Fruit fly (Drosophila melanogaster) whole organism, prepupa: ENCODE data around the gene CG33509.

Source experiments
- Blimp-1 ChIP-seq: fragments of 200-800 bp; sonication (Bioruptor generic); optimal IDR thresholded peaks from 3 replicates; lab custom pipeline; 2017; ENCODE audit warnings: missing biosample characterization, missing genetic modification characterization, mild to moderate bottlenecking, moderate library complexity, missing genetic modification reagents
- CG10669 ChIP-seq: fragments of 200-800 bp; sonication (Bioruptor generic); optimal IDR thresholded peaks from 3 replicates; lab custom pipeline; 2018; ENCODE audit warnings: missing biosample characterization, mild to moderate bottlenecking, missing genetic modification characterization, moderate library complexity
- CG11294 ChIP-seq: fragments of 200-800 bp; sonication (Bioruptor generic); IDR thresholded peaks from 2 replicates; pipeline ENCODE4 v1.3.6; 2022; ENCODE audit warnings: missing biosample characterization, missing genetic modification characterization
- CG11762 ChIP-seq: fragments of 200-800 bp; sonication (Bioruptor generic); optimal IDR thresholded peaks from 3 replicates; lab custom pipeline; 2016; ENCODE audit warnings: missing biosample characterization, missing genetic modification characterization; ENCODE audit not compliant: insufficient read depth
- CG1621 ChIP-seq: fragments of 200-800 bp; sonication (Bioruptor generic); optimal IDR thresholded peaks from 3 replicates; lab custom pipeline; 2018; ENCODE audit warnings: missing biosample characterization, mild to moderate bottlenecking, missing genetic modification characterization
- CG16779 ChIP-seq: fragments of 200-800 bp; sonication (Bioruptor generic); optimal IDR thresholded peaks from 3 replicates; lab custom pipeline; 2017; ENCODE audit warnings: missing biosample characterization, mild to moderate bottlenecking, missing genetic modification characterization
- CG3032 ChIP-seq: fragments of 200-800 bp; optimal IDR thresholded peaks from 2 replicates; lab custom pipeline; 2019; ENCODE audit warnings: missing biosample characterization, mild to moderate bottlenecking, missing genetic modification characterization, moderate library complexity
- CG31627 ChIP-seq: fragments of 200-800 bp; sonication (Bioruptor generic); optimal IDR thresholded peaks from 3 replicates; lab custom pipeline; 2016; ENCODE audit warnings: missing biosample characterization, missing genetic modification characterization
- CG32006 ChIP-seq: fragments of 200-800 bp; sonication (Bioruptor generic); optimal IDR thresholded peaks from 3 replicates; lab custom pipeline; 2017; ENCODE audit warnings: missing biosample characterization, mild to moderate bottlenecking, missing genetic modification characterization
- CG34406 ChIP-seq: fragments of 200-800 bp; sonication (Bioruptor generic); optimal IDR thresholded peaks from 3 replicates; lab custom pipeline; 2016; ENCODE audit warnings: missing biosample characterization, missing genetic modification characterization
- CG4318 ChIP-seq: fragments of 200-800 bp; sonication (Bioruptor generic); optimal IDR thresholded peaks from 3 replicates; lab custom pipeline; 2017; ENCODE audit warnings: missing biosample characterization, mild to moderate bottlenecking, missing genetic modification characterization
- CG6163 ChIP-seq: fragments of 200-800 bp; sonication (Bioruptor generic); IDR thresholded peaks from 3 replicates; pipeline ENCODE4 v1.3.6; 2022; ENCODE audit warnings: missing biosample characterization, missing genetic modification characterization
- CG6792 ChIP-seq: fragments of 200-800 bp; sonication (Bioruptor generic); optimal IDR thresholded peaks from 3 replicates; lab custom pipeline; 2016; ENCODE audit warnings: missing biosample characterization, missing genetic modification characterization
- CG6808 ChIP-seq: fragments of 200-800 bp; sonication (Bioruptor generic); optimal IDR thresholded peaks from 3 replicates; lab custom pipeline; 2017; ENCODE audit warnings: missing biosample characterization, missing genetic modification characterization, mild to moderate bottlenecking, moderate library complexity, missing genetic modification reagents
- CG6854 ChIP-seq: fragments of 200-800 bp; sonication (Bioruptor generic); optimal IDR thresholded peaks from 2 replicates; lab custom pipeline; 2017; ENCODE audit warnings: missing biosample characterization, mild to moderate bottlenecking, missing genetic modification characterization
- CG7368 ChIP-seq: fragments of 200-800 bp; sonication (Bioruptor generic); optimal IDR thresholded peaks from 3 replicates; lab custom pipeline; 2016; ENCODE audit warnings: missing biosample characterization, missing genetic modification characterization
- CG8119 ChIP-seq: fragments of 200-800 bp; sonication (Bioruptor generic); IDR thresholded peaks from 3 replicates; pipeline ENCODE4 v1.3.6; 2022; ENCODE audit warnings: missing biosample characterization, missing genetic modification characterization
- CG8319 ChIP-seq: fragments of 200-800 bp; sonication (Bioruptor generic); optimal IDR thresholded peaks from 3 replicates; lab custom pipeline; 2016; ENCODE audit warnings: missing biosample characterization, missing genetic modification characterization
- CG8632 ChIP-seq: fragments of 200-800 bp; sonication (Bioruptor generic); optimal IDR thresholded peaks from 3 replicates; lab custom pipeline; 2016; ENCODE audit warnings: missing biosample characterization, missing genetic modification characterization
- CG9139 ChIP-seq: fragments of 200-800 bp; sonication (Bioruptor generic); optimal IDR thresholded peaks from 3 replicates; lab custom pipeline; 2017; ENCODE audit warnings: missing biosample characterization, mild to moderate bottlenecking, missing genetic modification characterization
- Eip78C ChIP-seq: fragments of 200-800 bp; sonication (Bioruptor generic); peaks from one replicate; lab custom pipeline; 2016; ENCODE audit warnings: missing biosample characterization, missing genetic modification characterization
- Eip93F ChIP-seq: fragments of 200-800 bp; sonication (Bioruptor generic); optimal IDR thresholded peaks from 2 replicates; lab custom pipeline; 2016; ENCODE audit warnings: missing biosample characterization, mild to moderate bottlenecking, missing genetic modification characterization
- Ets21C ChIP-seq: fragments of 200-800 bp; sonication (Bioruptor generic); optimal IDR thresholded peaks from 3 replicates; lab custom pipeline; 2016; ENCODE audit warnings: missing biosample characterization, missing genetic modification characterization
- Ets96B ChIP-seq: fragments of 200-800 bp; optimal IDR thresholded peaks from 2 replicates; lab custom pipeline; 2019; ENCODE audit warnings: missing biosample characterization, mild to moderate bottlenecking, missing genetic modification characterization, moderate library complexity
- Gug ChIP-seq: fragments of 200-800 bp; sonication (Bioruptor generic); IDR thresholded peaks from 2 replicates; pipeline ENCODE4 v1.3.6; 2022; ENCODE audit warnings: missing biosample characterization, missing genetic modification characterization
- Hr38 ChIP-seq: sonication (Bioruptor generic); optimal IDR thresholded peaks from 2 replicates; lab custom pipeline; 2016; ENCODE audit warnings: missing biosample characterization, missing genetic modification characterization
- Hr39 ChIP-seq: fragments of 200-800 bp; sonication (Bioruptor generic); optimal IDR thresholded peaks from 2 replicates; lab custom pipeline; 2016; ENCODE audit warnings: missing biosample characterization, missing genetic modification characterization
- Hr4 ChIP-seq: fragments of 200-800 bp; sonication (Bioruptor generic); optimal IDR thresholded peaks from 3 replicates; lab custom pipeline; 2016; ENCODE audit warnings: missing biosample characterization, missing genetic modification characterization
- Met ChIP-seq: fragments of 200-800 bp; sonication (Bioruptor generic); optimal IDR thresholded peaks from 3 replicates; lab custom pipeline; 2016; ENCODE audit warnings: missing biosample characterization, missing genetic modification characterization
- OdsH ChIP-seq: fragments of 200-800 bp; sonication (Bioruptor generic); optimal IDR thresholded peaks from 3 replicates; lab custom pipeline; 2016; ENCODE audit warnings: missing biosample characterization, missing genetic modification characterization
- Smox ChIP-seq: fragments of 200-800 bp; sonication (Bioruptor generic); optimal IDR thresholded peaks from 3 replicates; lab custom pipeline; 2016; ENCODE audit warnings: missing biosample characterization, missing genetic modification characterization
- Sox14 ChIP-seq: fragments of 200-800 bp; sonication (Bioruptor generic); optimal IDR thresholded peaks from 3 replicates; lab custom pipeline; 2016; ENCODE audit warnings: missing biosample characterization, missing genetic modification characterization
- Sox15 ChIP-seq: fragments of 200-800 bp; sonication (Bioruptor generic); optimal IDR thresholded peaks from 3 replicates; lab custom pipeline; 2016; ENCODE audit warnings: missing biosample characterization, missing genetic modification characterization
- acj6 ChIP-seq: fragments of 200-800 bp; sonication (Bioruptor generic); optimal IDR thresholded peaks from 3 replicates; lab custom pipeline; 2016; ENCODE audit warnings: missing biosample characterization, missing genetic modification characterization
- cyc ChIP-seq: fragments of 200-800 bp; sonication (Bioruptor generic); optimal IDR thresholded peaks from 3 replicates; lab custom pipeline; 2016; ENCODE audit warnings: missing biosample characterization, missing genetic modification characterization
- dac ChIP-seq: fragments of 200-800 bp; sonication (Bioruptor generic); optimal IDR thresholded peaks from 2 replicates; lab custom pipeline; 2017; ENCODE audit warnings: missing biosample characterization, mild to moderate bottlenecking, missing genetic modification characterization
- dsx ChIP-seq: fragments of 200-800 bp; optimal IDR thresholded peaks from 3 replicates; lab custom pipeline; 2019; ENCODE audit warnings: missing biosample characterization, mild to moderate bottlenecking, missing genetic modification characterization, moderate library complexity; ENCODE audit not compliant: poor library complexity, severe bottlenecking
- esn ChIP-seq: fragments of 200-800 bp; sonication (Bioruptor generic); optimal IDR thresholded peaks from 2 replicates; lab custom pipeline; 2016; ENCODE audit warnings: missing biosample characterization, mild to moderate bottlenecking, missing genetic modification characterization, moderate library complexity
- fd59A ChIP-seq: fragments of 200-800 bp; sonication (Bioruptor generic); optimal IDR thresholded peaks from 2 replicates; lab custom pipeline; 2017; ENCODE audit warnings: missing biosample characterization, mild to moderate bottlenecking, missing genetic modification characterization, missing genetic modification reagents
- net ChIP-seq: fragments of 200-800 bp; sonication (Bioruptor generic); optimal IDR thresholded peaks from 3 replicates; lab custom pipeline; 2016; ENCODE audit warnings: missing biosample characterization, missing genetic modification characterization
- pdm3 ChIP-seq: fragments of 200-800 bp; sonication (Bioruptor generic); optimal IDR thresholded peaks from 3 replicates; lab custom pipeline; 2016; ENCODE audit warnings: missing biosample characterization, missing genetic modification characterization
- salr ChIP-seq, 2 experiments: fragments of 200-800 bp; sonication (Bioruptor generic); optimal IDR thresholded peaks; 3 replicates each; lab custom pipeline; 2016 to 2018; ENCODE audit warnings: missing biosample characterization in 2 of 2, missing genetic modification characterization in 2 of 2, mild to moderate bottlenecking in 1 of 2
- spab ChIP-seq: fragments of 200-800 bp; sonication (Bioruptor generic); optimal IDR thresholded peaks from 2 replicates; lab custom pipeline; 2017; ENCODE audit warnings: missing biosample characterization, mild to moderate bottlenecking, missing genetic modification characterization, missing genetic modification reagents
- ss ChIP-seq, 2 experiments: fragments of 200-800 bp; sonication (Bioruptor generic); optimal IDR thresholded peaks; 2 replicates in 1 of 2; 3 replicates in 1 of 2; lab custom pipeline; 2017 to 2018; ENCODE audit warnings: mild to moderate bottlenecking in 2 of 2, missing biosample characterization in 2 of 2, missing genetic modification characterization in 2 of 2, moderate library complexity in 1 of 2

The CG33509 gene

DNA sequence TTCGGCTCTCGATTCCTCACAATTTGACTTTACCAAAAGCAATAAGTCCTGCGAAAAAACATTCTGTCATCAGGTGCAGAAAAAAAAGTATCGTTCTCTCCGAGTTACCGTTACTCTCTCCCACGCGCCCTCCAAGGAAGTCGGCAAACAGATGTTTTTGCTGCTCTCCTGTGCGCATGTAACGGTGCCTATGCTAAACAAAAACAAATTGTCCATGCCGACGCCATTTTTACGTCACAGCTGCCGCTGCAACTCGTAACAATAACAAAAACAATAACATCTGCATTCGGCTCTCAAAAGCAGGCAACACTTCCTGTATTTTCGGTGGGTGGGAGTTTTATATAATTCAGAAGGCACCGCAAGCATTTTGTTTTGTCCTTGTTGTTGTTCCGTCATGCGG lies 18.8 kb upstream of the CG33509 start:
- TF ChIP-seq CG6163 (GFP tag; lab: Robert Waterston, UW) (no peak), OdsH (GFP tag; lab: Kevin White, UChicago) (no peak), Sox15 (no peak), net (GFP tag; lab: Kevin White, UChicago) (no peak), salr (GFP tag; optimal IDR thresholded peaks at IDR 0.05; lab: Kevin White, UChicago) (no peak), CG6792 (GFP tag; lab: Kevin White, UChicago) (no peak), CG1621 (no peak), CG4318 (no peak), spab (GFP tag; lab: Kevin White, UChicago) (no peak), CG16779 (tag; lab: Kevin White, UChicago) (no peak), dac (GFP tag; lab: Kevin White, UChicago) (no peak), fd59A (GFP tag; lab: Kevin White, UChicago) (no peak), CG7368 (GFP tag; lab: Kevin White, UChicago) (no peak), CG8119 (GFP tag; lab: Robert Waterston, UW) (no peak), CG6854 (GFP tag; lab: Kevin White, UChicago) (no peak), Hr38 (GFP tag; lab: Kevin White, UChicago) (no peak), CG31627 (GFP tag; lab: Kevin White, UChicago) (no peak), CG9139 (no peak)
- TF ChIP-seq, all 60 proteins: peak for 0

DNA sequence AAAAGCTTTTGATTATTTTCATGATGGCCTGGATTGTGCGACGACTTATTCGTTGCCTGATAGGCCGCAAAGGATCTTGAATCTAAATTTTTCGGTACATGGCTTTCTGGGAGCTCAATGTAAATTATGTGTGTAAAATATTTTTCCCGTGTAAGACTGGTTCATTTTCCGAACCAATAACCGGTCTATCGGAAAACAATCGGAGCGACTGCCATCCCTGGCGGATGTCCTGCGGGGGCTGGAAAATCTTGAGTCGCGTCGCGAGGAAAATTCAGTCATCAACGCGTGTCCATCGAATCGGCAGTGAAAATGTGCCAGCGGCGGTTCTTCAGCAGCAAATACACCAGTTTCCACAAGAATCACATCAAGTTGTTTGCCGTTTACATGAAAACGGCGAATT lies 18.0 kb upstream of the CG33509 start, which contains the start of the genes CG46307 and Nhe2:
Gene CG46307 (plus strand): TSS at position 243 of the 400 bp plus-strand sequence.
Gene Nhe2 (plus strand): TSS at position 243 of the 400 bp plus-strand sequence.
- TF ChIP-seq Blimp-1 (GFP tag; lab: Kevin White, UChicago) (no peak), CG10669 (GFP tag; lab: Kevin White, UChicago) (no peak), Sox14 (no peak), CG16779 (tag; lab: Kevin White, UChicago) (no peak), Met (GFP tag; lab: Kevin White, UChicago) (no peak), Eip93F (GFP tag; lab: Kevin White, UChicago) (no peak), cyc (GFP tag; lab: Kevin White, UChicago) (no peak), esn (GFP tag; lab: Kevin White, UChicago) (peak; percentile 23), CG8632 (no peak), Eip78C (peak; percentile 14), CG6163 (GFP tag; lab: Robert Waterston, UW) (no peak)

DNA sequence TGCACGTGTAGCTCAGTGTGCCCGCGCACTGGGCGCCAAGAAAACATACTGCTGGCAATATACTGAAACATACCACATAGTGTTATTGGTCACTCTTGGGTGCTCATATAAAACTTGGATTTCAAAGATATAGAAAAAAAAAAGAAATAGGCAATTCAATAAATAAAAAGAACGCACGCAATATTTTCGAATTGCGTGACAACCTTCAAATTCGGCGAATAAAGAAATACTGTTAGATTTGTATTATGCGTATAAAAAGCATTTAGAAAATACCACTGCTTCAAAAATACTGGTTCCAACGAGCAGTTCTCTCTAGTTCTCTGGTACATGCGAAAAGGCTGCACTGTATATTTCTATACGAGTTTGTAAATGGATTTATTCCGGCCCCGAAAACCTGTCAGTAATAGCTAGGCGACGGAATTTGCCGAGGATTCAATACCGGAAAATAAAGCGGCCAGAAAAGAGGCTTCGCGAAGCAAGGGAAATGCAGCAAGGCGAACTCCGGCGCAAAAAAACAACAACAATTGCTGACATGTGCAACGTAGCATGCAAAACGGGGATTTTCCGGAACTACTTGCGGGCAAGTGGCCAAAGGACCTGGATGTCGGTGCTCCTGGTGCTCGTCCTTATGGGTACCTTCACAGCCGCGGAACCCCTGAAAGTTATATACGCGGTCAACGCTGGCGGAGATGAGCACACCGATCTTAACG lies 16.2 kb upstream of the CG33509 start, which contains the start of gene CG9257:
Gene CG9257 (plus strand): TSS at position 345 of the 710 bp plus-strand sequence.
- TF ChIP-seq dsx (GFP tag; lab: Kevin White, UChicago): no peak
- TF ChIP-seq Ets96B (tag; lab: Kevin White, UChicago): no peak
- TF ChIP-seq CG11762 (GFP tag; lab: Kevin White, UChicago): no peak
- TF ChIP-seq CG6792 (GFP tag; lab: Kevin White, UChicago): no peak
- no peak for TF ChIP-seq Eip93F (GFP tag; lab: Kevin White, UChicago)
- no peak for TF ChIP-seq CG4318
- TF ChIP-seq CG8319 (GFP tag; lab: Kevin White, UChicago): no peak
- no peak for TF ChIP-seq Ets21C (GFP tag; lab: Kevin White, UChicago)
- TF ChIP-seq Hr4: no peak
- no peak for TF ChIP-seq CG32006
- peak; percentile 13 for TF ChIP-seq CG31627 (GFP tag; lab: Kevin White, UChicago)
- TF ChIP-seq Sox15: no peak
- TF ChIP-seq CG3032 (tag; lab: Kevin White, UChicago): no peak
- TF ChIP-seq Eip78C: peak; percentile 24
- TF ChIP-seq esn (GFP tag; lab: Kevin White, UChicago): peak; percentile 48
- TF ChIP-seq CG7368 (GFP tag; lab: Kevin White, UChicago): no peak
- no peak for TF ChIP-seq CG6854 (GFP tag; lab: Kevin White, UChicago)
- no peak for TF ChIP-seq ss (GFP tag; optimal IDR thresholded peaks at IDR 0.05; lab: Kevin White, UChicago)
- TF ChIP-seq CG8632: no peak
- peak; percentile 12 for TF ChIP-seq pdm3
- TF ChIP-seq Gug (GFP tag; lab: Robert Waterston, UW): no peak
- TF ChIP-seq dac (GFP tag; lab: Kevin White, UChicago): no peak
- TF ChIP-seq CG6808 (GFP tag; lab: Kevin White, UChicago): no peak
- no peak for TF ChIP-seq CG34406
- TF ChIP-seq Smox (GFP tag; lab: Kevin White, UChicago): no peak
- TF ChIP-seq Hr39: peak; percentile 20
- no peak for TF ChIP-seq CG10669 (GFP tag; lab: Kevin White, UChicago)
- no peak for TF ChIP-seq CG11294 (GFP tag; lab: Robert Waterston, UW)
- TF ChIP-seq acj6: no peak
- TF ChIP-seq Sox14: peak; percentile 18
- no peak for TF ChIP-seq cyc (GFP tag; lab: Kevin White, UChicago)
